Fruit fly (Drosophila melanogaster) whole organism, embryonic: Measurements from ENCODE around the gene CG12951.
A peak's percentile ranks its signal among the peaks of the same experiment; 100 is the strongest.

Source experiments
- Antp ChIP-seq: fragments of 200-800 bp; sonication (Bioruptor generic); optimal IDR thresholded peaks from 3 replicates; lab custom pipeline; 2016; ENCODE audit warnings: missing biosample characterization, missing genetic modification characterization
- CG11093 ChIP-seq: fragments of 200-800 bp; sonication (Bioruptor generic); IDR thresholded peaks from 3 replicates; pipeline ENCODE4 v1.3.6; 2022; ENCODE audit warnings: missing biosample characterization, missing genetic modification characterization
- CG11695 ChIP-seq: fragments of 200-800 bp; sonication (Bioruptor generic); IDR thresholded peaks from 3 replicates; pipeline ENCODE4 v1.3.6; 2022; ENCODE audit warnings: missing biosample characterization, missing genetic modification characterization
- CG11696 ChIP-seq: fragments of 200-800 bp; sonication (Bioruptor generic); IDR thresholded peaks from 2 replicates; pipeline ENCODE4 v1.3.6; 2022; ENCODE audit warnings: missing biosample characterization, missing genetic modification characterization
- CG13624 ChIP-seq: fragments of 200-800 bp; sonication (Bioruptor generic); optimal IDR thresholded peaks from 2 replicates; lab custom pipeline; 2016; ENCODE audit warnings: missing biosample characterization, missing genetic modification characterization
- CG16779 ChIP-seq: fragments of 200-800 bp; sonication (Bioruptor generic); IDR thresholded peaks from 2 replicates; pipeline ENCODE4 v1.3.6; 2022; ENCODE audit warnings: missing biosample characterization, missing genetic modification characterization
- CG2875 ChIP-seq: fragments of 200-800 bp; sonication (Bioruptor generic); optimal IDR thresholded peaks from 2 replicates; lab custom pipeline; 2017; ENCODE audit warnings: missing biosample characterization, mild to moderate bottlenecking, missing genetic modification characterization, missing genetic modification reagents
- CG30431 ChIP-seq: fragments of 200-800 bp; sonication (Bioruptor generic); optimal IDR thresholded peaks from 2 replicates; lab custom pipeline; 2017; ENCODE audit warnings: missing biosample characterization, missing genetic modification characterization
- CG31224 ChIP-seq: fragments of 200-800 bp; sonication (Bioruptor generic); IDR thresholded peaks from 2 replicates; pipeline ENCODE4 v1.3.6; 2022; ENCODE audit warnings: missing biosample characterization, missing genetic modification characterization
- CG4360 ChIP-seq: fragments of 200-800 bp; sonication (Bioruptor generic); IDR thresholded peaks from 2 replicates; pipeline ENCODE4 v1.3.6; 2022; ENCODE audit warnings: missing biosample characterization, missing genetic modification characterization
- CG4617 ChIP-seq: fragments of 200-800 bp; sonication (Bioruptor generic); optimal IDR thresholded peaks from 3 replicates; lab custom pipeline; 2016; ENCODE audit warnings: missing biosample characterization, missing genetic modification characterization, borderline replicate concordance
- CG6254 ChIP-seq: fragments of 200-800 bp; sonication (Bioruptor generic); optimal IDR thresholded peaks from 3 replicates; lab custom pipeline; 2017; ENCODE audit warnings: mild to moderate bottlenecking, missing biosample characterization, missing genetic modification reagents, missing genetic modification characterization
- CG7357 ChIP-seq: fragments of 200-800 bp; sonication (Bioruptor generic); IDR thresholded peaks from 3 replicates; pipeline ENCODE4 v1.3.6; 2022; ENCODE audit warnings: missing biosample characterization, missing genetic modification characterization
- CG8765 ChIP-seq: fragments of 200-800 bp; sonication (Bioruptor generic); IDR thresholded peaks from 2 replicates; pipeline ENCODE4 v1.3.6; 2022; ENCODE audit warnings: missing biosample characterization, missing genetic modification characterization
- CG9797 ChIP-seq: fragments of 200-800 bp; sonication (Bioruptor generic); optimal IDR thresholded peaks from 3 replicates; lab custom pipeline; 2018; ENCODE audit warnings: missing biosample characterization, mild to moderate bottlenecking, missing genetic modification characterization
- CHES-1-like ChIP-seq: fragments of 200-800 bp; sonication (Bioruptor generic); optimal IDR thresholded peaks from 2 replicates; lab custom pipeline; 2016; ENCODE audit warnings: missing biosample characterization, missing genetic modification characterization
- D19B ChIP-seq: fragments of 200-800 bp; sonication (Bioruptor generic); optimal IDR thresholded peaks from 2 replicates; lab custom pipeline; 2017; ENCODE audit warnings: missing biosample characterization, mild to moderate bottlenecking, missing genetic modification characterization
- E2f2 ChIP-seq: fragments of 200-800 bp; sonication (Bioruptor generic); IDR thresholded peaks from 2 replicates; pipeline ENCODE4 v1.3.6; 2022; ENCODE audit warnings: missing biosample characterization, missing genetic modification characterization
- Elba2 ChIP-seq: fragments of 200-800 bp; sonication (Bioruptor generic); optimal IDR thresholded peaks from 3 replicates; lab custom pipeline; 2016; ENCODE audit warnings: missing biosample characterization, missing genetic modification characterization
- HmgD ChIP-seq: fragments of 200-800 bp; sonication (Bioruptor generic); optimal IDR thresholded peaks from 3 replicates; lab custom pipeline; 2016; ENCODE audit warnings: missing biosample characterization, missing genetic modification characterization
- Lhr ChIP-seq: fragments of 200-800 bp; sonication (Bioruptor generic); optimal IDR thresholded peaks from 3 replicates; lab custom pipeline; 2017; ENCODE audit warnings: mild to moderate bottlenecking, missing biosample characterization, missing genetic modification reagents, missing genetic modification characterization
- Med ChIP-seq: fragments of 200-800 bp; sonication (Bioruptor generic); peaks from one replicate; lab custom pipeline; 2016; ENCODE audit warnings: missing biosample characterization, missing genetic modification characterization, mild to moderate bottlenecking, inconsistent platforms, moderate library complexity
- Neu2 ChIP-seq: fragments of 200-800 bp; sonication (Bioruptor generic); optimal IDR thresholded peaks from 3 replicates; lab custom pipeline; 2016; ENCODE audit warnings: missing biosample characterization, missing genetic modification characterization, borderline replicate concordance
- Nf-YC ChIP-seq: fragments of 200-800 bp; optimal IDR thresholded peaks from 3 replicates; lab custom pipeline; 2019; ENCODE audit warnings: missing biosample characterization, mild to moderate bottlenecking, missing genetic modification characterization, moderate library complexity
- Oli ChIP-seq: fragments of 200-800 bp; sonication (Bioruptor generic); optimal IDR thresholded peaks from 2 replicates; lab custom pipeline; 2018; ENCODE audit warnings: missing biosample characterization, mild to moderate bottlenecking, missing genetic modification characterization, moderate library complexity
- Optix ChIP-seq: fragments of 200-800 bp; sonication (Bioruptor generic); IDR thresholded peaks from 3 replicates; pipeline ENCODE4 v1.3.6; 2022; ENCODE audit warnings: missing biosample characterization, missing genetic modification characterization
- Sox102F ChIP-seq: fragments of 200-800 bp; sonication (Bioruptor generic); optimal IDR thresholded peaks from 2 replicates; lab custom pipeline; 2018; ENCODE audit warnings: missing biosample characterization, mild to moderate bottlenecking, missing genetic modification characterization, moderate library complexity
- az2 ChIP-seq: fragments of 200-800 bp; sonication (Bioruptor generic); optimal IDR thresholded peaks from 3 replicates; lab custom pipeline; 2016; ENCODE audit warnings: missing biosample characterization, missing genetic modification characterization
- bowl ChIP-seq: fragments of 200-800 bp; sonication (Bioruptor generic); IDR thresholded peaks from 2 replicates; pipeline ENCODE4 v1.3.6; 2022; ENCODE audit warnings: missing biosample characterization, missing genetic modification characterization
- cwo ChIP-seq: fragments of 200-800 bp; sonication (Bioruptor generic); optimal IDR thresholded peaks from 3 replicates; lab custom pipeline; 2017; ENCODE audit warnings: missing biosample characterization, missing genetic modification characterization, mild to moderate bottlenecking, moderate library complexity, missing genetic modification reagents
- dimm ChIP-seq: fragments of 200-800 bp; sonication (Bioruptor generic); IDR thresholded peaks from 2 replicates; pipeline ENCODE4 v1.3.6; 2022; ENCODE audit warnings: missing biosample characterization, missing genetic modification characterization
- eve ChIP-seq, 2 experiments: fragments of >200 bp; optimal IDR thresholded peaks; 2 replicates each; lab custom pipeline; 2017; ENCODE audit warnings: missing biosample characterization in 2 of 2, missing genetic modification characterization in 2 of 2
- h ChIP-seq: fragments of >200 bp; optimal IDR thresholded peaks from 2 replicates; lab custom pipeline; 2017
- ham ChIP-seq: fragments of 200-800 bp; sonication (Bioruptor generic); IDR thresholded peaks from 2 replicates; pipeline ENCODE4 v1.3.6; 2022; ENCODE audit warnings: missing biosample characterization, missing genetic modification characterization
- jing ChIP-seq: fragments of 200-800 bp; sonication (Bioruptor generic); optimal IDR thresholded peaks from 2 replicates; lab custom pipeline; 2018; ENCODE audit warnings: missing biosample characterization, mild to moderate bottlenecking, missing genetic modification characterization
- oc ChIP-seq: fragments of 200-800 bp; sonication (Bioruptor generic); optimal IDR thresholded peaks from 2 replicates; lab custom pipeline; 2018; ENCODE audit warnings: missing biosample characterization, mild to moderate bottlenecking, missing genetic modification characterization, moderate library complexity
- p53 ChIP-seq: fragments of 200-800 bp; sonication (Bioruptor generic); optimal IDR thresholded peaks from 2 replicates; lab custom pipeline; 2016; ENCODE audit warnings: missing biosample characterization, missing genetic modification characterization
- peb ChIP-seq: fragments of 200-800 bp; sonication (Bioruptor generic); IDR thresholded peaks from 2 replicates; pipeline ENCODE4 v1.3.6; 2022; ENCODE audit warnings: missing biosample characterization, missing genetic modification characterization
- sna ChIP-seq: fragments of 200-800 bp; sonication (Bioruptor generic); IDR thresholded peaks from 2 replicates; pipeline ENCODE4 v1.3.6; 2022; ENCODE audit warnings: missing biosample characterization, missing genetic modification characterization; ENCODE audit not compliant: partially characterized antibody
- so ChIP-seq: fragments of 200-800 bp; sonication (Bioruptor generic); IDR thresholded peaks from 3 replicates; pipeline ENCODE4 v1.3.6; 2022; ENCODE audit warnings: missing biosample characterization, missing genetic modification characterization
- sqz ChIP-seq: fragments of 200-800 bp; sonication (Bioruptor generic); optimal IDR thresholded peaks from 3 replicates; lab custom pipeline; 2018; ENCODE audit warnings: missing biosample characterization, mild to moderate bottlenecking, missing genetic modification characterization
- stwl ChIP-seq: fragments of 200-800 bp; sonication (Bioruptor generic); optimal IDR thresholded peaks from 3 replicates; lab custom pipeline; 2018; ENCODE audit warnings: missing biosample characterization, mild to moderate bottlenecking, missing genetic modification characterization, moderate library complexity
- trem ChIP-seq: fragments of 200-800 bp; optimal IDR thresholded peaks from 3 replicates; lab custom pipeline; 2019; ENCODE audit warnings: missing biosample characterization, mild to moderate bottlenecking, missing genetic modification characterization, moderate library complexity
- trh ChIP-seq: fragments of 200-800 bp; sonication (Bioruptor generic); optimal IDR thresholded peaks from 2 replicates; lab custom pipeline; 2016; ENCODE audit warnings: missing biosample characterization, missing genetic modification characterization
- unc-4 ChIP-seq: fragments of 200-800 bp; sonication (Bioruptor generic); IDR thresholded peaks from 2 replicates; pipeline ENCODE4 v1.3.6; 2022; ENCODE audit warnings: missing biosample characterization, missing genetic modification characterization; ENCODE audit not compliant: partially characterized antibody

Gene CG12951

dm6 chr3R:9378644-9379411 is 48.7 kb upstream of the CG12951 start (continued):
- TF ChIP-seq Med (GFP tag; lab: Kevin White, UChicago) (peak; percentile 88), dimm (GFP tag; lab: Robert Waterston, UW) (no peak), h (lab: Kevin White, UChicago) (no peak), ham (GFP tag; lab: Robert Waterston, UW) (no peak), Optix (0 out of 3 replicates have a peak, but pooled peaks have one; percentile 19), cwo (GFP tag; lab: Kevin White, UChicago) (no peak), Antp (GFP tag; lab: Kevin White, UChicago) (no peak), trh (GFP tag; lab: Kevin White, UChicago) (peak; percentile 1), Lhr (GFP tag; lab: Kevin White, UChicago) (peak; percentile 10), Oli (peak; percentile 62), CG4360 (GFP tag; lab: Robert Waterston, UW) (no peak), CG11093 (no peak), oc (no peak), D19B (GFP tag; lab: Kevin White, UChicago) (no peak), unc-4 (GFP tag; lab: Robert Waterston, UW) (no peak), CG30431 (GFP tag; lab: Kevin White, UChicago) (peak; percentile 44), peb (GFP tag; lab: Robert Waterston, UW) (peak; percentile 43), Neu2 (GFP tag; lab: Kevin White, UChicago) (no peak), CG4617 (GFP tag; lab: Kevin White, UChicago) (no peak), CG6254 (GFP tag; lab: Kevin White, UChicago) (peak; percentile 72), CG11695 (GFP tag; lab: Robert Waterston, UW) (0 out of 3 replicates have a peak, but pooled peaks have one; percentile 30), bowl (GFP tag; lab: Robert Waterston, UW) (no peak), so (GFP tag; lab: Robert Waterston, UW) (no peak), az2 (GFP tag; lab: Kevin White, UChicago) (peak; percentile 57), stwl (tag; lab: Kevin White, UChicago) (no peak), sqz (GFP tag; lab: Kevin White, UChicago) (peak; percentile 68), trem (tag; lab: Kevin White, UChicago) (peak; percentile 85), HmgD (GFP tag; lab: Kevin White, UChicago) (no peak), eve (GFP tag; optimal IDR thresholded peaks at IDR 0.05; lab: Kevin White, UChicago) (peak in 1 of 2 experiments; percentile 60), CG16779 (GFP tag; lab: Robert Waterston, UW) (no peak), Elba2 (no peak), p53 (GFP tag; lab: Kevin White, UChicago) (no peak), CG11696 (no peak), Nf-YC (tag; lab: Kevin White, UChicago) (no peak), CG9797 (no peak), CG7357 (GFP tag; lab: Robert Waterston, UW) (peak; percentile 32; the same call in 1 of the 3 replicates), jing (no peak), CHES-1-like (GFP tag; lab: Kevin White, UChicago) (no peak), CG2875 (peak; percentile 35), CG31224 (no peak), CG13624 (GFP tag; lab: Kevin White, UChicago) (peak; percentile 7), E2f2 (GFP tag; lab: Robert Waterston, UW) (no peak), Sox102F (no peak), sna (no peak), CG8765 (GFP tag; lab: Robert Waterston, UW) (0 out of 2 replicates have a peak, but pooled peaks have one; percentile 15)
